Worm (Caenorhabditis elegans) whole organism, midembryonic: ENCODE measurements around the gene rfip-1.

Source experiments
- cog-1 ChIP-seq: sonication (generic microtip); optimal IDR thresholded peaks from 2 replicates; lab custom pipeline; 2016; ENCODE audit warnings: missing genetic modification characterization, missing compliant biosample characterization
- med-1 ChIP-seq: sonication (generic microtip); optimal IDR thresholded peaks from 2 replicates; lab custom pipeline; 2017; ENCODE audit warnings: missing genetic modification characterization, mild to moderate bottlenecking, missing compliant biosample characterization, antibody characterized with exemption, missing genetic modification reagents; ENCODE audit not compliant: insufficient read depth
- ref-1 ChIP-seq: fragments of 200-800 bp; sonication (Bioruptor generic); conservative IDR thresholded peaks from 2 replicates; pipeline ENCODE4 v1.3.6; 2022; ENCODE audit warnings: missing genetic modification reagents, missing genetic modification characterization, missing compliant biosample characterization
- tab-1 ChIP-seq: fragments of 200-800 bp; sonication (Bioruptor generic); IDR thresholded peaks from 2 replicates; pipeline ENCODE4 v1.3.6; 2022; ENCODE audit warnings: missing genetic modification characterization, missing compliant biosample characterization
- ztf-29 ChIP-seq: fragments of 200-800 bp; sonication (Bioruptor generic); IDR thresholded peaks from 2 replicates; pipeline ENCODE4 v1.3.6; 2022; ENCODE audit warnings: missing genetic modification reagents, missing genetic modification characterization, missing compliant biosample characterization

DNA sequence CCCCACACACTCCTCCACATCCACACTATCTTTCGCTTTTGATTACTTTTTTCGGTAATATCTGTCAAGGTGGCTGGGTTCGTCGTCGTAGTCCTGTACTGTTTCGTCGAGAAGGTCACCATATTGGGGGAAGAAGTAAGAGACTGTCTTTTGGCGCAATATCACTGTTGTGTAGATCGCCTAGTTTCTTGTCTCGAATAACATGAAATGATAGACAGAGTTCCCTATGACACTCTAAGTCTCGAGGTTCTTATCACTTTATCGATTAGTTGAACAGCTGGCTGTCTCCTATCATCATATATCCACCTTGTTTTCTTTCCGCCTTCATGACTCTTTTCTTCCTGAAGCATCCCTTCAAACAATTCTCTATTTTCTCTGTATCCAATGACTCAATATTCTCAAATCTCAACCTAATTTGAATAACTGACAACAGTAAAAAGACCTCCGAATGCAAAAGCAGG, 49.6 kb downstream of the rfip-1 start:
- TF ChIP-seq med-1 (GFP tag; lab: Kevin White, UChicago), result no peak
- no peak for TF ChIP-seq ref-1
- TF ChIP-seq tab-1, result no peak
- no peak for TF ChIP-seq ztf-29 (GFP tag; lab: Robert Waterston, UW)
- no peak for TF ChIP-seq cog-1 (tag; lab: Kevin White, UChicago)
